Worm (Caenorhabditis elegans) whole organism, young adult: ENCODE data around the gene C06C3.10.
A peak's percentile ranks its signal among the peaks of the same experiment; 100 is the strongest.

Source experiments
- B0336.3 ChIP-seq: fragments of 200-800 bp; sonication (Bioruptor generic); IDR thresholded peaks from 2 replicates; pipeline ENCODE4 v1.3.6; 2022; ENCODE audit warnings: missing genetic modification characterization, missing compliant biosample characterization
- F22D6.2 ChIP-seq: sonication (generic microtip); optimal IDR thresholded peaks from 2 replicates; lab custom pipeline; 2016; ENCODE audit warnings: mild to moderate bottlenecking, missing genetic modification characterization, missing compliant biosample characterization
- F33H1.4 ChIP-seq: fragments of 200-800 bp; sonication (Bioruptor generic); IDR thresholded peaks from 2 replicates; pipeline ENCODE4 v1.3.6; 2022; ENCODE audit warnings: missing genetic modification reagents, missing genetic modification characterization, missing compliant biosample characterization
- F37B4.10 ChIP-seq: fragments of 200-800 bp; sonication (Bioruptor generic); IDR thresholded peaks from 2 replicates; pipeline ENCODE4 v1.3.6; 2022; ENCODE audit warnings: missing genetic modification characterization, missing compliant biosample characterization
- F57C9.4 ChIP-seq: sonication (generic microtip); optimal IDR thresholded peaks from 2 replicates; lab custom pipeline; 2017; ENCODE audit warnings: mild to moderate bottlenecking, missing genetic modification characterization, missing compliant biosample characterization
- K11D2.4 ChIP-seq: fragments of 200-800 bp; sonication (Bioruptor generic); IDR thresholded peaks from 2 replicates; pipeline ENCODE4 v1.3.6; 2022; ENCODE audit warnings: missing genetic modification reagents, missing genetic modification characterization, missing compliant biosample characterization
- Y53F4B.3 ChIP-seq: fragments of 200-800 bp; sonication (Bioruptor generic); IDR thresholded peaks from 2 replicates; pipeline ENCODE4 v1.3.6; 2022; ENCODE audit warnings: missing genetic modification reagents, missing genetic modification characterization, missing compliant biosample characterization
- Y53G8AR.9 ChIP-seq: fragments of 200-800 bp; sonication (Bioruptor generic); conservative IDR thresholded peaks from 2 replicates; pipeline ENCODE4 v1.3.6; 2022; ENCODE audit warnings: missing genetic modification reagents, missing genetic modification characterization, missing compliant biosample characterization
- Y56A3A.18 ChIP-seq: fragments of 200-800 bp; sonication (Bioruptor generic); IDR thresholded peaks from 2 replicates; pipeline ENCODE4 v1.3.6; 2022; ENCODE audit warnings: missing genetic modification reagents, missing genetic modification characterization, missing compliant biosample characterization
- ZK185.1 ChIP-seq: sonication (generic microtip); optimal IDR thresholded peaks from 2 replicates; lab custom pipeline; 2016; ENCODE audit warnings: mild to moderate bottlenecking, missing genetic modification characterization, missing compliant biosample characterization; ENCODE audit not compliant: poor library complexity, severe bottlenecking
- akir-1 ChIP-seq: fragments of 200-800 bp; sonication (Bioruptor generic); optimal IDR thresholded peaks from 2 replicates; lab custom pipeline; 2018; ENCODE audit warnings: mild to moderate bottlenecking, missing genetic modification characterization, moderate library complexity, missing compliant biosample characterization
- attf-3 ChIP-seq: fragments of 200-800 bp; sonication (Bioruptor generic); conservative IDR thresholded peaks from 2 replicates; pipeline ENCODE4 v1.3.6; 2022; ENCODE audit warnings: missing genetic modification reagents, missing genetic modification characterization, missing compliant biosample characterization
- attf-5 ChIP-seq: fragments of 200-800 bp; sonication (Bioruptor generic); optimal IDR thresholded peaks from 2 replicates; lab custom pipeline; 2018; ENCODE audit warnings: mild to moderate bottlenecking, missing genetic modification characterization, missing compliant biosample characterization
- bed-2 ChIP-seq: fragments of 200-800 bp; sonication (Bioruptor generic); IDR thresholded peaks from 2 replicates; pipeline ENCODE4 v1.3.6; 2022; ENCODE audit warnings: missing genetic modification reagents, missing genetic modification characterization, missing compliant biosample characterization
- cebp-1 ChIP-seq, 2 experiments: fragments of 200-800 bp in 1 of 2; sonication (Bioruptor generic) in 1 of 2; sonication (generic microtip) in 1 of 2; IDR thresholded peaks in 1 of 2; optimal IDR thresholded peaks in 1 of 2; 2 replicates each; pipeline versions ENCODE4 v1.3.6 to Lab custom; 2017 to 2022; ENCODE audit warnings: missing compliant biosample characterization in 2 of 2, missing genetic modification characterization in 2 of 2, mild to moderate bottlenecking in 1 of 2, missing genetic modification reagents in 1 of 2, moderate library complexity in 1 of 2
- ceh-27 ChIP-seq: fragments of 200-800 bp; sonication (Bioruptor generic); optimal IDR thresholded peaks from 2 replicates; lab custom pipeline; 2018; ENCODE audit warnings: mild to moderate bottlenecking, missing genetic modification characterization, moderate library complexity, missing compliant biosample characterization
- dox-1 ChIP-seq: fragments of 200-800 bp; sonication (Bioruptor generic); IDR thresholded peaks from 2 replicates; pipeline ENCODE4 v1.3.6; 2022; ENCODE audit warnings: missing genetic modification reagents, missing genetic modification characterization, missing compliant biosample characterization
- dpff-1 ChIP-seq: sonication (generic microtip); optimal IDR thresholded peaks from 2 replicates; lab custom pipeline; 2017; ENCODE audit warnings: mild to moderate bottlenecking, missing genetic modification characterization, missing compliant biosample characterization
- efl-1 ChIP-seq: fragments of 150-350 bp; optimal IDR thresholded peaks from 2 replicates; lab custom pipeline; 2014; ENCODE audit warnings: missing biosample characterization, missing genetic modification reagents, missing genetic modification characterization
- egrh-3 ChIP-seq: fragments of 200-800 bp; sonication (Bioruptor generic); IDR thresholded peaks from 2 replicates; pipeline ENCODE4 v1.3.6; 2022; ENCODE audit warnings: missing genetic modification reagents, missing genetic modification characterization, missing compliant biosample characterization
- fkh-3 ChIP-seq: sonication (generic microtip); optimal IDR thresholded peaks from 2 replicates; lab custom pipeline; 2016; ENCODE audit warnings: mild to moderate bottlenecking, missing genetic modification characterization, missing compliant biosample characterization
- him-1 ChIP-seq: sonication (generic microtip); optimal IDR thresholded peaks from 2 replicates; lab custom pipeline; 2016; ENCODE audit warnings: missing genotype, missing genetic modification reagents, missing genetic modification characterization, missing compliant biosample characterization
- hlh-12 ChIP-seq: sonication (generic microtip); optimal IDR thresholded peaks from 2 replicates; lab custom pipeline; 2016; ENCODE audit warnings: missing genetic modification characterization, missing compliant biosample characterization
- lin-35 ChIP-seq, 3 experiments: fragments of 150-350 bp in 2 of 3; sonication (generic microtip) in 1 of 3; optimal IDR thresholded peaks; 2 replicates each; lab custom pipeline; 2014 to 2018; ENCODE audit warnings: missing biosample characterization in 3 of 3, missing genetic modification characterization in 3 of 3, missing genetic modification reagents in 3 of 3
- lin-54 ChIP-seq: fragments of 200-800 bp; sonication (Bioruptor generic); optimal IDR thresholded peaks from 2 replicates; lab custom pipeline; 2018; ENCODE audit warnings: mild to moderate bottlenecking, missing genetic modification characterization, missing compliant biosample characterization
- lsl-1 ChIP-seq: fragments of 200-800 bp; sonication (Bioruptor generic); optimal IDR thresholded peaks from 2 replicates; lab custom pipeline; 2018; ENCODE audit warnings: mild to moderate bottlenecking, missing genetic modification characterization, moderate library complexity, missing compliant biosample characterization
- madf-6 ChIP-seq: fragments of 200-800 bp; sonication (Bioruptor generic); IDR thresholded peaks from 2 replicates; pipeline ENCODE4 v1.3.6; 2022; ENCODE audit warnings: missing genetic modification reagents, missing genetic modification characterization, missing compliant biosample characterization
- mcd-1 ChIP-seq: fragments of 200-800 bp; sonication (Bioruptor generic); IDR thresholded peaks from 2 replicates; pipeline ENCODE4 v1.3.6; 2022; ENCODE audit warnings: missing genetic modification reagents, missing genetic modification characterization, missing compliant biosample characterization
- mes-4 ChIP-seq: sonication (generic microtip); optimal IDR thresholded peaks from 2 replicates; lab custom pipeline; 2016; ENCODE audit warnings: missing genotype, missing genetic modification characterization, missing compliant biosample characterization
- nfya-1 ChIP-seq: sonication (generic microtip); optimal IDR thresholded peaks from 2 replicates; lab custom pipeline; 2017; ENCODE audit warnings: antibody characterized with exemption, missing compliant biosample characterization, missing genetic modification characterization, borderline replicate concordance; ENCODE audit not compliant: insufficient read depth
- nhr-80 ChIP-seq: sonication (generic microtip); optimal IDR thresholded peaks from 2 replicates; lab custom pipeline; 2016; ENCODE audit warnings: missing genetic modification characterization, missing compliant biosample characterization
- nhr-90 ChIP-seq: sonication (generic microtip); optimal IDR thresholded peaks from 2 replicates; lab custom pipeline; 2016; ENCODE audit warnings: missing genotype, mild to moderate bottlenecking, missing genetic modification characterization, missing compliant biosample characterization
- pha-4 ChIP-seq: fragments of 150-350 bp; sonication (generic microtip); optimal IDR thresholded peaks from 2 replicates; lab custom pipeline; 2014; ENCODE audit warnings: missing biosample characterization, missing genetic modification reagents, missing genetic modification characterization
- rcor-1 ChIP-seq: fragments of 200-800 bp; sonication (Bioruptor generic); IDR thresholded peaks from 2 replicates; pipeline ENCODE4 v1.3.6; 2022; ENCODE audit warnings: missing genetic modification reagents, missing genetic modification characterization, missing compliant biosample characterization
- rec-8 ChIP-seq, 2 experiments: sonication (generic microtip); optimal IDR thresholded peaks; 2 replicates each; lab custom pipeline; 2016; ENCODE audit warnings: mild to moderate bottlenecking in 2 of 2, missing genetic modification characterization in 2 of 2, missing genetic modification reagents in 2 of 2, missing genotype in 2 of 2, missing biosample characterization in 1 of 2, missing compliant biosample characterization in 1 of 2, moderate library complexity in 1 of 2
- rpc-1 ChIP-seq, 2 experiments: fragments of 150-350 bp in 1 of 2; sonication (generic microtip) in 1 of 2; optimal IDR thresholded peaks; 2 replicates each; lab custom pipeline; 2014 to 2018; ENCODE audit warnings: missing biosample characterization in 1 of 2, missing genetic modification characterization in 1 of 2, missing genetic modification reagents in 1 of 2, missing genotype in 1 of 2
- snpc-1.1 ChIP-seq: sonication (generic microtip); optimal IDR thresholded peaks from 2 replicates; lab custom pipeline; 2017; ENCODE audit warnings: missing genetic modification characterization, mild to moderate bottlenecking, missing compliant biosample characterization, antibody characterized with exemption, moderate library complexity, missing genotype, missing genetic modification reagents; ENCODE audit not compliant: insufficient read depth
- tbp1 ChIP-seq: fragments of 200-800 bp; sonication (Bioruptor generic); optimal IDR thresholded peaks from 2 replicates; lab custom pipeline; 2018; ENCODE audit warnings: mild to moderate bottlenecking, missing genetic modification characterization, missing compliant biosample characterization
- tbx-9 ChIP-seq: sonication (generic microtip); optimal IDR thresholded peaks from 2 replicates; lab custom pipeline; 2016; ENCODE audit warnings: borderline replicate concordance, missing genetic modification characterization, inconsistent platforms, missing compliant biosample characterization
- ztf-18 ChIP-seq: sonication (generic microtip); optimal IDR thresholded peaks from 2 replicates; lab custom pipeline; 2016; ENCODE audit warnings: missing genotype, mild to moderate bottlenecking, missing genetic modification characterization, missing compliant biosample characterization
- ztf-26 ChIP-seq: sonication (generic microtip); optimal IDR thresholded peaks from 2 replicates; lab custom pipeline; 2017; ENCODE audit warnings: missing genetic modification characterization, missing compliant biosample characterization
- ztf-28 ChIP-seq: fragments of 200-800 bp; sonication (Bioruptor generic); IDR thresholded peaks from 2 replicates; pipeline ENCODE4 v1.3.6; 2022; ENCODE audit warnings: missing genetic modification reagents, missing genetic modification characterization, missing compliant biosample characterization

Gene C06C3.10

ce11 chrII:9418065-9418567 is 41.1 kb upstream of the C06C3.10 start, which contains the start of the genes M176.4 and M176.16:
M176.4 (plus strand) TSS chrII:9418365.
M176.16 (plus strand) TSS chrII:9418517.
- no peak for TF ChIP-seq Y56A3A.18
- no peak for TF ChIP-seq pha-4 (tag; lab: Kevin White, UChicago)
- TF ChIP-seq F33H1.4 = no peak
- TF ChIP-seq rec-8 (tag; optimal IDR thresholded peaks at IDR 0.05; lab: Kevin White, UChicago) = no peak
- TF ChIP-seq ztf-26 = no peak
- TF ChIP-seq nhr-80 (tag; lab: Kevin White, UChicago) = peak; percentile 53
- no peak for TF ChIP-seq akir-1 (GFP tag; lab: Kevin White, UChicago)

ce11 chrII:9416381-9417276 is 39.6 kb upstream of the C06C3.10 start, which contains the start of the genes gss-1 and chch-3:
gss-1 (minus strand) TSS chrII:9416431.
chch-3 (plus strand) TSS chrII:9417013.
- TF ChIP-seq fkh-3 (tag; lab: Kevin White, UChicago) (no peak), him-1 (no peak), ZK185.1 (peak; percentile 25), egrh-3 (GFP tag; lab: Robert Waterston, UW) (no peak), efl-1 (GFP tag; lab: Kevin White, UChicago) (peak; percentile 7), tbx-9 (tag; lab: Kevin White, UChicago) (no peak), Y53G8AR.9 (no peak), madf-6 (peak; percentile 51), dox-1 (GFP tag; lab: Robert Waterston, UW) (peak; percentile 53), Y53F4B.3 (no peak), ztf-28 (GFP tag; lab: Robert Waterston, UW) (no peak), lsl-1 (GFP tag; lab: Kevin White, UChicago) (peak; percentile 22), rec-8 (tag; optimal IDR thresholded peaks at IDR 0.05; lab: Kevin White, UChicago) (no peak), tbp1 (GFP tag; lab: Kevin White, UChicago) (peak; percentile 30), ceh-27 (GFP tag; lab: Kevin White, UChicago) (no peak), nhr-90 (tag; lab: Kevin White, UChicago) (no peak), hlh-12 (tag; lab: Kevin White, UChicago) (no peak), nfya-1 (no peak), lin-54 (peak; percentile 49), attf-5 (GFP tag; lab: Kevin White, UChicago) (peak; percentile 32), attf-3 (GFP tag; lab: Robert Waterston, UW) (no peak), F37B4.10 (no peak), nhr-80 (tag; lab: Kevin White, UChicago) (peak; percentile 74), K11D2.4 (peak; percentile 23; the same call in 1 of the 2 replicates), ztf-18 (peak; percentile 93), rpc-1 (optimal IDR thresholded peaks at IDR 0.05; lab: Kevin White, UChicago) (no peak), rpc-1 (tag; optimal IDR thresholded peaks at IDR 0.05; lab: Kevin White, UChicago) (no peak), cebp-1 (GFP tag; IDR thresholded peaks at IDR 0.05; lab: Robert Waterston, UW) (no peak), cebp-1 (tag; optimal IDR thresholded peaks at IDR 0.05; lab: Kevin White, UChicago) (peak; percentile 55), pha-4 (tag; lab: Kevin White, UChicago) (no peak), dpff-1 (tag; lab: Kevin White, UChicago) (no peak), snpc-1.1 (no peak), rcor-1 (peak; percentile 33; the same call in 1 of the 2 replicates), F22D6.2 (tag; lab: Kevin White, UChicago) (no peak), lin-35 (GFP tag; optimal IDR thresholded peaks at IDR 0.05; lab: Kevin White, UChicago) (peak in 1 of 3 experiments; percentile 36), mes-4 (tag; lab: Kevin White, UChicago) (no peak), F33H1.4 (peak; percentile 52), bed-2 (GFP tag; lab: Robert Waterston, UW) (no peak), mcd-1 (peak; percentile 40; the same call in 1 of the 2 replicates), F57C9.4 (no peak), B0336.3 (no peak)
